Worm (Caenorhabditis elegans) whole organism, early embryonic: ENCODE data around the gene fpn-1.2.

Source experiments
- B0310.2 ChIP-seq: sonication (generic microtip); optimal IDR thresholded peaks from 2 replicates; lab custom pipeline; 2016; ENCODE audit warnings: mild to moderate bottlenecking, missing genetic modification characterization, missing compliant biosample characterization
- F13C5.2 ChIP-seq: sonication (generic microtip); optimal IDR thresholded peaks from 2 replicates; lab custom pipeline; 2017; ENCODE audit warnings: mild to moderate bottlenecking, missing genetic modification characterization, inconsistent platforms, missing compliant biosample characterization
- aly-1 ChIP-seq: sonication (generic microtip); optimal IDR thresholded peaks from 2 replicates; lab custom pipeline; 2016; ENCODE audit warnings: missing genetic modification characterization, missing compliant biosample characterization
- ama-1 ChIP-seq: fragments of 150-350 bp; optimal IDR thresholded peaks from 2 replicates; lab custom pipeline; 2014
- ceh-13 ChIP-seq: fragments of 200-800 bp; sonication (Bioruptor generic); optimal IDR thresholded peaks from 2 replicates; lab custom pipeline; 2018; ENCODE audit warnings: mild to moderate bottlenecking, missing genetic modification characterization, missing compliant biosample characterization
- ceh-36 ChIP-seq: sonication (generic microtip); optimal IDR thresholded peaks from 2 replicates; lab custom pipeline; 2016; ENCODE audit warnings: missing genetic modification characterization, inconsistent platforms, missing compliant biosample characterization
- ets-7 ChIP-seq: sonication (generic microtip); optimal IDR thresholded peaks from 2 replicates; lab custom pipeline; 2016; ENCODE audit warnings: missing genotype, missing genetic modification characterization, missing compliant biosample characterization
- flt-1 ChIP-seq: fragments of 200-800 bp; sonication (Bioruptor generic); IDR thresholded peaks from 2 replicates; pipeline ENCODE4 v1.3.6; 2022; ENCODE audit warnings: missing genetic modification characterization, missing compliant biosample characterization
- hmbx-1 ChIP-seq: sonication (generic microtip); optimal IDR thresholded peaks from 2 replicates; lab custom pipeline; 2016; ENCODE audit warnings: mild to moderate bottlenecking, missing genetic modification characterization, missing compliant biosample characterization
- hmg-4 ChIP-seq: fragments of 200-800 bp; sonication (Bioruptor generic); optimal IDR thresholded peaks from 2 replicates; lab custom pipeline; 2018; ENCODE audit warnings: mild to moderate bottlenecking, missing genetic modification characterization, missing compliant biosample characterization
- hnd-1 ChIP-seq: sonication (generic microtip); optimal IDR thresholded peaks from 2 replicates; lab custom pipeline; 2016; ENCODE audit warnings: missing genetic modification characterization, missing compliant biosample characterization
- pes-1 ChIP-seq: fragments of 200-800 bp; sonication (Bioruptor generic); IDR thresholded peaks from 2 replicates; pipeline ENCODE4 v1.3.6; 2022; ENCODE audit warnings: missing genetic modification reagents, missing genetic modification characterization, missing compliant biosample characterization
- scrt-1 ChIP-seq: fragments of 200-800 bp; sonication (Bioruptor generic); IDR thresholded peaks from 2 replicates; pipeline ENCODE4 v1.3.6; 2022; ENCODE audit warnings: missing genetic modification characterization, missing compliant biosample characterization
- sea-1 ChIP-seq: fragments of 200-800 bp; sonication (Bioruptor generic); conservative IDR thresholded peaks from 2 replicates; pipeline ENCODE4 v1.3.6; 2022; ENCODE audit warnings: missing genetic modification characterization, missing compliant biosample characterization
- tbx-11 ChIP-seq: fragments of 200-800 bp; sonication (Bioruptor generic); IDR thresholded peaks from 2 replicates; pipeline ENCODE4 v1.3.6; 2022; ENCODE audit warnings: missing genetic modification characterization, missing compliant biosample characterization
- tbx-37 ChIP-seq: fragments of 200-800 bp; sonication (Bioruptor generic); conservative IDR thresholded peaks from 2 replicates; pipeline ENCODE4 v1.3.6; 2022; ENCODE audit warnings: missing genetic modification reagents, missing genetic modification characterization, missing compliant biosample characterization
- tra-4 ChIP-seq: sonication (generic microtip); optimal IDR thresholded peaks from 2 replicates; lab custom pipeline; 2017; ENCODE audit warnings: missing genetic modification characterization, missing compliant biosample characterization

Gene fpn-1.2

ce11 chrV:1476284-1476792 lies 11.8 kb upstream of the fpn-1.2 start:
- TF ChIP-seq tbx-11 (GFP tag; lab: Robert Waterston, UW) = no peak
- TF ChIP-seq ceh-13 (GFP tag; lab: Kevin White, UChicago) = no peak
- TF ChIP-seq B0310.2 (tag; lab: Kevin White, UChicago) = no peak
- no peak for TF ChIP-seq ceh-36 (tag; lab: Kevin White, UChicago)
- TF ChIP-seq hmg-4 (GFP tag; lab: Kevin White, UChicago) = no peak
- no peak for TF ChIP-seq sea-1 (GFP tag; lab: Robert Waterston, UW)
- TF ChIP-seq ets-7 (tag; lab: Kevin White, UChicago) = no peak
- TF ChIP-seq ama-1 (lab: Kevin White, UChicago) = no peak

- TF ChIP-seq hnd-1 (no peak), B0310.2 (tag; lab: Kevin White, UChicago) (no peak), aly-1 (tag; lab: Kevin White, UChicago) (peak; percentile 66), flt-1 (GFP tag; lab: Robert Waterston, UW) (peak; percentile 46; the same call in 1 of the 2 replicates), F13C5.2 (peak; percentile 29), scrt-1 (GFP tag; lab: Robert Waterston, UW) (no peak), ceh-36 (tag; lab: Kevin White, UChicago) (no peak), tbx-37 (GFP tag; lab: Robert Waterston, UW) (no peak), tra-4 (tag; lab: Kevin White, UChicago) (no peak), tbx-11 (GFP tag; lab: Robert Waterston, UW) (no peak), hmg-4 (GFP tag; lab: Kevin White, UChicago) (peak; percentile 85), ama-1 (lab: Kevin White, UChicago) (no peak), ceh-13 (GFP tag; lab: Kevin White, UChicago) (no peak), ets-7 (tag; lab: Kevin White, UChicago) (peak; percentile 12), sea-1 (GFP tag; lab: Robert Waterston, UW) (no peak), pes-1 (0 out of 2 replicates have a peak, but pooled peaks have one; percentile 19), hmbx-1 (tag; lab: Kevin White, UChicago) (no peak)
Measured at ce11 chrV:1474486-1475125, 10.1 kb upstream of the fpn-1.2 start, which contains the start of the genes F53E2.2 and unc-60. TSS of gene F53E2.2 (plus strand) at chrV:1475086. TSS of gene unc-60 (plus strand) at chrV:1475086.

ce11 chrV:1472569-1472968 lies 8.1 kb upstream of the fpn-1.2 start:
- no peak for TF ChIP-seq ceh-13 (GFP tag; lab: Kevin White, UChicago)
- peak; percentile 24 for TF ChIP-seq hmg-4 (GFP tag; lab: Kevin White, UChicago)

DNA sequence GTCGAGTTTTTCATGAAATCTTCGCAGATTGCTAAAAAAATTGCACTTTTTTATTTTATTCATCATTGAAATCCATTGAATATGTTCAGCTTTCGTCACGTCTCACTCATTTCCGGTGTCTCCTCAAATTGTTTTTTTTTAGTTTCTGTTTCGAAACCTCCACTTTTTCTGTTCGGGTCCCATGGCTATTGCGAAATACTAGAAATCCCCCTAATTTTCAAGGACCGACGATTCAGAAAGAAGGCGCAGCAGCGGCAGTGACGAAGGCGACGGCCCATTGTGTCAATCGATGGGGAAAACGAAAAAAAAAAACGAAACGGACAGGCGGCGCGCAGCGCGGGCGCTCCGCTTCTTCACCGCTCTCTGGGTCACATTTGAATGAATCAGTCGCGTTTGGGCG lies 7.5 kb upstream of the fpn-1.2 start:
- TF ChIP-seq F13C5.2 (no peak), ets-7 (tag; lab: Kevin White, UChicago) (no peak), tbx-11 (GFP tag; lab: Robert Waterston, UW) (no peak), tra-4 (tag; lab: Kevin White, UChicago) (no peak), sea-1 (GFP tag; lab: Robert Waterston, UW) (no peak), flt-1 (GFP tag; lab: Robert Waterston, UW) (no peak), aly-1 (tag; lab: Kevin White, UChicago) (no peak), pes-1 (no peak), scrt-1 (GFP tag; lab: Robert Waterston, UW) (no peak), B0310.2 (tag; lab: Kevin White, UChicago) (no peak), ceh-13 (GFP tag; lab: Kevin White, UChicago) (no peak), ceh-36 (tag; lab: Kevin White, UChicago) (no peak), tbx-37 (GFP tag; lab: Robert Waterston, UW) (no peak), hmg-4 (GFP tag; lab: Kevin White, UChicago) (no peak), hmbx-1 (tag; lab: Kevin White, UChicago) (no peak), hnd-1 (no peak)

ce11 chrV:1471078-1471969 lies 6.8 kb upstream of the fpn-1.2 start:
- TF ChIP-seq hmg-4 (GFP tag; lab: Kevin White, UChicago) = peak; percentile 46
- TF ChIP-seq hnd-1 = no peak
- TF ChIP-seq aly-1 (tag; lab: Kevin White, UChicago) = no peak
- TF ChIP-seq tbx-11 (GFP tag; lab: Robert Waterston, UW) = no peak
- TF ChIP-seq tbx-37 (GFP tag; lab: Robert Waterston, UW) = no peak
- no peak for TF ChIP-seq ets-7 (tag; lab: Kevin White, UChicago)
- TF ChIP-seq flt-1 (GFP tag; lab: Robert Waterston, UW) = no peak
- no peak for TF ChIP-seq ceh-13 (GFP tag; lab: Kevin White, UChicago)
- TF ChIP-seq ceh-36 (tag; lab: Kevin White, UChicago) = peak; percentile 6
- TF ChIP-seq ama-1 (lab: Kevin White, UChicago) = no peak

- TF ChIP-seq tbx-37 (GFP tag; lab: Robert Waterston, UW) (no peak), tra-4 (tag; lab: Kevin White, UChicago) (no peak), hmbx-1 (tag; lab: Kevin White, UChicago) (no peak)
Measured at ce11 chrV:1468905-1469304, 4.4 kb upstream of the fpn-1.2 start.

ce11 chrV:1467444-1467843 lies 2.9 kb upstream of the fpn-1.2 start, which contains the start of gene gid-8:
TSS of gene gid-8 (plus strand) at chrV:1467744.
- TF ChIP-seq ceh-36 (tag; lab: Kevin White, UChicago) (no peak), B0310.2 (tag; lab: Kevin White, UChicago) (no peak), scrt-1 (GFP tag; lab: Robert Waterston, UW) (no peak), hmbx-1 (tag; lab: Kevin White, UChicago) (no peak), tbx-11 (GFP tag; lab: Robert Waterston, UW) (no peak), hmg-4 (GFP tag; lab: Kevin White, UChicago) (no peak), ets-7 (tag; lab: Kevin White, UChicago) (no peak), sea-1 (GFP tag; lab: Robert Waterston, UW) (no peak), pes-1 (no peak), hnd-1 (no peak)
